Worm (Caenorhabditis elegans) whole organism, early embryonic: ENCODE data around the gene flp-27.

Source experiments
- B0310.2 ChIP-seq: sonication (generic microtip); optimal IDR thresholded peaks from 2 replicates; lab custom pipeline; 2016; ENCODE audit warnings: mild to moderate bottlenecking, missing genetic modification characterization, missing compliant biosample characterization
- F13C5.2 ChIP-seq: sonication (generic microtip); optimal IDR thresholded peaks from 2 replicates; lab custom pipeline; 2017; ENCODE audit warnings: mild to moderate bottlenecking, missing genetic modification characterization, inconsistent platforms, missing compliant biosample characterization
- aly-1 ChIP-seq: sonication (generic microtip); optimal IDR thresholded peaks from 2 replicates; lab custom pipeline; 2016; ENCODE audit warnings: missing genetic modification characterization, missing compliant biosample characterization
- ama-1 ChIP-seq: fragments of 150-350 bp; optimal IDR thresholded peaks from 2 replicates; lab custom pipeline; 2014
- ceh-13 ChIP-seq: fragments of 200-800 bp; sonication (Bioruptor generic); optimal IDR thresholded peaks from 2 replicates; lab custom pipeline; 2018; ENCODE audit warnings: mild to moderate bottlenecking, missing genetic modification characterization, missing compliant biosample characterization
- ceh-36 ChIP-seq: sonication (generic microtip); optimal IDR thresholded peaks from 2 replicates; lab custom pipeline; 2016; ENCODE audit warnings: missing genetic modification characterization, inconsistent platforms, missing compliant biosample characterization
- ets-7 ChIP-seq: sonication (generic microtip); optimal IDR thresholded peaks from 2 replicates; lab custom pipeline; 2016; ENCODE audit warnings: missing genotype, missing genetic modification characterization, missing compliant biosample characterization
- flt-1 ChIP-seq: fragments of 200-800 bp; sonication (Bioruptor generic); IDR thresholded peaks from 2 replicates; pipeline ENCODE4 v1.3.6; 2022; ENCODE audit warnings: missing genetic modification characterization, missing compliant biosample characterization
- hmbx-1 ChIP-seq: sonication (generic microtip); optimal IDR thresholded peaks from 2 replicates; lab custom pipeline; 2016; ENCODE audit warnings: mild to moderate bottlenecking, missing genetic modification characterization, missing compliant biosample characterization
- hmg-4 ChIP-seq: fragments of 200-800 bp; sonication (Bioruptor generic); optimal IDR thresholded peaks from 2 replicates; lab custom pipeline; 2018; ENCODE audit warnings: mild to moderate bottlenecking, missing genetic modification characterization, missing compliant biosample characterization
- hnd-1 ChIP-seq: sonication (generic microtip); optimal IDR thresholded peaks from 2 replicates; lab custom pipeline; 2016; ENCODE audit warnings: missing genetic modification characterization, missing compliant biosample characterization
- pes-1 ChIP-seq: fragments of 200-800 bp; sonication (Bioruptor generic); IDR thresholded peaks from 2 replicates; pipeline ENCODE4 v1.3.6; 2022; ENCODE audit warnings: missing genetic modification reagents, missing genetic modification characterization, missing compliant biosample characterization
- scrt-1 ChIP-seq: fragments of 200-800 bp; sonication (Bioruptor generic); IDR thresholded peaks from 2 replicates; pipeline ENCODE4 v1.3.6; 2022; ENCODE audit warnings: missing genetic modification characterization, missing compliant biosample characterization
- sea-1 ChIP-seq: fragments of 200-800 bp; sonication (Bioruptor generic); conservative IDR thresholded peaks from 2 replicates; pipeline ENCODE4 v1.3.6; 2022; ENCODE audit warnings: missing genetic modification characterization, missing compliant biosample characterization
- tbx-11 ChIP-seq: fragments of 200-800 bp; sonication (Bioruptor generic); IDR thresholded peaks from 2 replicates; pipeline ENCODE4 v1.3.6; 2022; ENCODE audit warnings: missing genetic modification characterization, missing compliant biosample characterization
- tbx-37 ChIP-seq: fragments of 200-800 bp; sonication (Bioruptor generic); conservative IDR thresholded peaks from 2 replicates; pipeline ENCODE4 v1.3.6; 2022; ENCODE audit warnings: missing genetic modification reagents, missing genetic modification characterization, missing compliant biosample characterization
- tra-4 ChIP-seq: sonication (generic microtip); optimal IDR thresholded peaks from 2 replicates; lab custom pipeline; 2017; ENCODE audit warnings: missing genetic modification characterization, missing compliant biosample characterization

Gene flp-27

DNA sequence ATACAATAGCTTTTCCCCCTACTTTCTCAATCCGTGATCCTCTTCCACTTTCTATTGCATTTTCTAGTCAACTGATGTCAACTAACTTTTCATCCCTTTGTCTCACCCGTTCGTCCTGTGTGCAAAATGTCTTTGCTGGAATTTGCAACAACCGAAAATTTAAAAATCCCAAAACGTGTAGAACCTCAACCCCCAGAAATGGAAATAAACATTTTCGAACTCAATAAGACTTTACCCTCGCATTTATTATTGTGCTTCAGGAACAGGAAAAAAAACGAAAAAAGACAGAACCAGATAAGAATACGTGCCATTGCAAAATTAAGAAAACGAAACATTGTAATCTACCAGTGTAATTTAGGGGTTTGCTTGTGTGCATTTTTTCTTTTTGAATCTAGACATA, 31.3 kb downstream of the flp-27 start:
- no peak for TF ChIP-seq F13C5.2 (tag; lab: Kevin White, UChicago)
- no peak for TF ChIP-seq tbx-37 (GFP tag; lab: Robert Waterston, UW)
- TF ChIP-seq ama-1, result peak; percentile 28
- TF ChIP-seq ets-7, result no peak

ce11 chrII:5714807-5715206, 34.0 kb downstream of the flp-27 start, which contains the start of the genes tiar-1 and lelo-4:
Gene tiar-1, minus strand, starts transcription at chrII:5714823.
Gene lelo-4, plus strand, starts transcription at chrII:5714924.
- peak; percentile 7 for TF ChIP-seq hmg-4 (GFP tag; lab: Kevin White, UChicago)
- TF ChIP-seq pes-1 (GFP tag; lab: Robert Waterston, UW), result no peak
- TF ChIP-seq F13C5.2 (tag; lab: Kevin White, UChicago), result peak; percentile 29

ce11 chrII:5715745-5716357, 35.0 kb downstream of the flp-27 start, which contains the start of the genes C18A3.10 and C18A3.3:
Gene C18A3.10, minus strand, starts transcription at chrII:5715845.
Gene C18A3.3, plus strand, starts transcription at chrII:5716307.
- TF ChIP-seq F13C5.2 (tag; lab: Kevin White, UChicago) (no peak), ets-7 (no peak), hmg-4 (GFP tag; lab: Kevin White, UChicago) (no peak), sea-1 (no peak), hmbx-1 (no peak), hnd-1 (tag; lab: Kevin White, UChicago) (no peak), B0310.2 (tag; lab: Kevin White, UChicago) (no peak), tbx-11 (no peak), pes-1 (GFP tag; lab: Robert Waterston, UW) (no peak)

ce11 chrII:5717831-5718230, 37.0 kb downstream of the flp-27 start, which contains the start of gene zipt-3:
Gene zipt-3, plus strand, starts transcription at chrII:5718131.
- TF ChIP-seq tbx-37 (GFP tag; lab: Robert Waterston, UW), result no peak
- TF ChIP-seq hmg-4 (GFP tag; lab: Kevin White, UChicago), result no peak
- no peak for TF ChIP-seq flt-1 (GFP tag; lab: Robert Waterston, UW)
- TF ChIP-seq scrt-1 (GFP tag; lab: Robert Waterston, UW), result no peak
- TF ChIP-seq tbx-11, result no peak
- no peak for TF ChIP-seq B0310.2 (tag; lab: Kevin White, UChicago)

DNA sequence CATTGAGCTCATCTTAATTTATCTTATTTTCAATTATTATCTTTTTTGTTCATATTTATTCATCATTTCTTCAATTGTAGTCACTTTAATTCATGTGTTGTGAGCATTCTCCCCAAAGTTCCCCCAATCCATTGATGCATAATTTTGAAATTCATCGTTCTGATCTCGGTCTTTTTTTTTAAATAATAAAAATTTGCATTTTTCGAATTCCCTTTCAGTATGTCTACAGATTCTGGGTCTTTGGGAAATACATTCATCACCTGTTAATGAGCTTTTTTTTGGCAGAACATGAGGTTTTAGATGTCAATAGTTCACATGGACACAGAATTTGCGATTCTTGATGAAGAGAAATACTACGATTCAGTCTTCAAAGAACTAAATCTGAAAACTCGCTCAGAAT, 39.0 kb downstream of the flp-27 start, which contains the start of gene damt-1:
TSS of gene damt-1 (plus strand) at position 301 of the 400 bp plus-strand sequence.
- TF ChIP-seq ceh-13 (GFP tag; lab: Kevin White, UChicago) (no peak), ceh-36 (tag; lab: Kevin White, UChicago) (no peak), tbx-37 (GFP tag; lab: Robert Waterston, UW) (no peak), F13C5.2 (tag; lab: Kevin White, UChicago) (no peak), sea-1 (no peak), tra-4 (tag; lab: Kevin White, UChicago) (no peak), hmg-4 (GFP tag; lab: Kevin White, UChicago) (no peak), hnd-1 (tag; lab: Kevin White, UChicago) (no peak), pes-1 (GFP tag; lab: Robert Waterston, UW) (no peak), scrt-1 (GFP tag; lab: Robert Waterston, UW) (no peak), hmbx-1 (no peak), ets-7 (no peak), tbx-11 (no peak), aly-1 (tag; lab: Kevin White, UChicago) (no peak), B0310.2 (tag; lab: Kevin White, UChicago) (no peak), ama-1 (no peak), flt-1 (GFP tag; lab: Robert Waterston, UW) (no peak)

- TF ChIP-seq flt-1 (GFP tag; lab: Robert Waterston, UW), result no peak
- TF ChIP-seq hmbx-1, result no peak
- no peak for TF ChIP-seq tbx-37 (GFP tag; lab: Robert Waterston, UW)
- no peak for TF ChIP-seq hmg-4 (GFP tag; lab: Kevin White, UChicago)
- no peak for TF ChIP-seq scrt-1 (GFP tag; lab: Robert Waterston, UW)
- no peak for TF ChIP-seq sea-1
- no peak for TF ChIP-seq B0310.2 (tag; lab: Kevin White, UChicago)
- TF ChIP-seq tra-4 (tag; lab: Kevin White, UChicago), result no peak
- no peak for TF ChIP-seq hnd-1 (tag; lab: Kevin White, UChicago)
- TF ChIP-seq F13C5.2 (tag; lab: Kevin White, UChicago), result no peak
- TF ChIP-seq ceh-13 (GFP tag; lab: Kevin White, UChicago), result no peak
- TF ChIP-seq pes-1 (GFP tag; lab: Robert Waterston, UW), result no peak
- no peak for TF ChIP-seq tbx-11
- TF ChIP-seq ets-7, result no peak
Measured at ce11 chrII:5725094-5725493, 44.3 kb downstream of the flp-27 start.

ce11 chrII:5727707-5728106, 46.9 kb downstream of the flp-27 start, which contains the start of gene rab-3:
Gene rab-3, minus strand, starts transcription at chrII:5727853.
- no peak for TF ChIP-seq F13C5.2 (tag; lab: Kevin White, UChicago)
- no peak for TF ChIP-seq flt-1 (GFP tag; lab: Robert Waterston, UW)
- no peak for TF ChIP-seq pes-1 (GFP tag; lab: Robert Waterston, UW)
- TF ChIP-seq hmbx-1, result no peak

ce11 chrII:5730343-5731083, 49.7 kb downstream of the flp-27 start, which contains the start of the genes C18A3.7 and C18A3.11:
Gene C18A3.7, minus strand, starts transcription at chrII:5730443.
Gene C18A3.11, plus strand, starts transcription at chrII:5731033.
- no peak for TF ChIP-seq ets-7
- no peak for TF ChIP-seq hmbx-1
- TF ChIP-seq aly-1 (tag; lab: Kevin White, UChicago), result no peak
- TF ChIP-seq hnd-1 (tag; lab: Kevin White, UChicago), result no peak
- no peak for TF ChIP-seq pes-1 (GFP tag; lab: Robert Waterston, UW)
- no peak for TF ChIP-seq ama-1
- TF ChIP-seq scrt-1 (GFP tag; lab: Robert Waterston, UW), result no peak
- no peak for TF ChIP-seq ceh-36 (tag; lab: Kevin White, UChicago)
- TF ChIP-seq ceh-13 (GFP tag; lab: Kevin White, UChicago), result no peak
- no peak for TF ChIP-seq tra-4 (tag; lab: Kevin White, UChicago)
- no peak for TF ChIP-seq tbx-11
- TF ChIP-seq B0310.2 (tag; lab: Kevin White, UChicago), result no peak
- TF ChIP-seq hmg-4 (GFP tag; lab: Kevin White, UChicago), result no peak
- TF ChIP-seq tbx-37 (GFP tag; lab: Robert Waterston, UW), result no peak
- TF ChIP-seq sea-1, result no peak
